Worm (Caenorhabditis elegans): ENCODE data around the gene F47B10.8.

F47B10.8 gene

ce11 chrX:10891890-10892289, 18.7 kb downstream of the F47B10.8 start, which contains the start of gene F47B10.3:
Gene F47B10.3, plus strand, starts transcription at chrX:10892190.
- no peak for TF ChIP-seq unc-130 (GFP tag; optimal IDR thresholded peaks at IDR 0.05)
- TF ChIP-seq F10E7.11 (tag; optimal IDR thresholded peaks at IDR 0.05): no peak
- TF ChIP-seq rpc-1 (optimal IDR thresholded peaks at IDR 0.05): no peak
- no peak for TF ChIP-seq rpc-1 (tag; optimal IDR thresholded peaks at IDR 0.05)

- TF ChIP-seq ets-4 (GFP tag; optimal IDR thresholded peaks at IDR 0.05) (no peak), ztf-18 (tag; optimal IDR thresholded peaks at IDR 0.05) (no peak), hmg-1.2 (GFP tag; IDR thresholded peaks at IDR 0.05) (no peak), nhr-80 (tag; optimal IDR thresholded peaks at IDR 0.05) (no peak), ccch-3 (GFP tag; optimal IDR thresholded peaks at IDR 0.05) (no peak), zfh-2 (GFP tag; conservative IDR thresholded peaks at IDR 0.05) (no peak), bed-1 (GFP tag; IDR thresholded peaks at IDR 0.05) (no peak), sea-2 (GFP tag; IDR thresholded peaks at IDR 0.05) (no peak), egrh-3 (GFP tag; IDR thresholded peaks at IDR 0.05) (no peak)
Measured at ce11 chrX:10890965-10891364, 19.7 kb downstream of the F47B10.8 start, which contains the start of gene F47B10.4. Gene F47B10.4, plus strand, starts transcription at chrX:10891265.

ce11 chrX:10890456-10890855, 20.2 kb downstream of the F47B10.8 start, which contains the start of gene F47B10.5:
Gene F47B10.5, minus strand, starts transcription at chrX:10890556.
- TF ChIP-seq ceh-79 (tag; optimal IDR thresholded peaks at IDR 0.05) (no peak), dpl-1 (GFP tag; optimal IDR thresholded peaks at IDR 0.05) (no peak), ccch-3 (GFP tag; optimal IDR thresholded peaks at IDR 0.05) (no peak), pbrm-1 (GFP tag; IDR thresholded peaks at IDR 0.05) (no peak), F10E7.11 (tag; optimal IDR thresholded peaks at IDR 0.05) (no peak), K11D2.4 (GFP tag; IDR thresholded peaks at IDR 0.05) (no peak), zim-3 (tag; optimal IDR thresholded peaks at IDR 0.05) (no peak), snpc-3.4 (tag; optimal IDR thresholded peaks at IDR 0.05) (no peak), tbx-9 (tag; optimal IDR thresholded peaks at IDR 0.05; ENCODE audit: borderline replicate concordance) (no peak), T07F8.4 (tag; optimal IDR thresholded peaks at IDR 0.05) (no peak)

- TF ChIP-seq snpc-3.4 (tag; optimal IDR thresholded peaks at IDR 0.05) (no peak), ztf-25 (GFP tag; IDR thresholded peaks at IDR 0.05) (no peak)
Measured at ce11 chrX:10888201-10888600, 22.4 kb downstream of the F47B10.8 start, which contains the start of gene F47B10.6. Gene F47B10.6, plus strand, starts transcription at chrX:10888501.

- TF ChIP-seq dpff-1 (tag; optimal IDR thresholded peaks at IDR 0.05): no peak
- TF ChIP-seq lsy-27 (tag; optimal IDR thresholded peaks at IDR 0.05; ENCODE audit: borderline replicate concordance, insufficient read depth): no peak
- no peak for TF ChIP-seq F49E8.2 (tag; optimal IDR thresholded peaks at IDR 0.05; ENCODE audit: insufficient read depth)
- no peak for TF ChIP-seq egrh-3 (GFP tag; IDR thresholded peaks at IDR 0.05)
- TF ChIP-seq B0261.1 (tag; optimal IDR thresholded peaks at IDR 0.05): no peak
- no peak for TF ChIP-seq ztf-25 (GFP tag; IDR thresholded peaks at IDR 0.05)
- no peak for TF ChIP-seq nhr-179 (tag; optimal IDR thresholded peaks at IDR 0.05)
- no peak for TF ChIP-seq lir-1 (GFP tag; conservative IDR thresholded peaks at IDR 0.05)
- no peak for TF ChIP-seq hmg-1.2 (GFP tag; IDR thresholded peaks at IDR 0.05)
- no peak for TF ChIP-seq B0336.3 (GFP tag; IDR thresholded peaks at IDR 0.05)
- no peak for TF ChIP-seq zfh-2 (GFP tag; conservative IDR thresholded peaks at IDR 0.05)
- TF ChIP-seq C17E4.6 (GFP tag; IDR thresholded peaks at IDR 0.05): no peak
- no peak for TF ChIP-seq F57A8.1 (GFP tag; optimal IDR thresholded peaks at IDR 0.05)
- no peak for TF ChIP-seq madf-3 (GFP tag; IDR thresholded peaks at IDR 0.05)
- no peak for TF ChIP-seq efl-1 (GFP tag; optimal IDR thresholded peaks at IDR 0.05)
Measured at ce11 chrX:10885872-10886271, 24.7 kb downstream of the F47B10.8 start, which contains the start of gene T21E8.5. Gene T21E8.5, plus strand, starts transcription at chrX:10886172.

Measured in whole organism, young adult.